Worm (Caenorhabditis elegans) whole organism, early embryonic: ENCODE results near the gene W07A12.4.

ENCODE experiments used
- ama-1 ChIP-seq: fragments of 150-350 bp; optimal IDR thresholded peaks from 2 replicates; lab custom pipeline; 2014
- ceh-36 ChIP-seq: sonication (generic microtip); optimal IDR thresholded peaks from 2 replicates; lab custom pipeline; 2016; ENCODE audit warnings: missing genetic modification characterization, inconsistent platforms, missing compliant biosample characterization
- flt-1 ChIP-seq: fragments of 200-800 bp; sonication (Bioruptor generic); IDR thresholded peaks from 2 replicates; pipeline ENCODE4 v1.3.6; 2022; ENCODE audit warnings: missing genetic modification characterization, missing compliant biosample characterization
- sea-1 ChIP-seq: fragments of 200-800 bp; sonication (Bioruptor generic); conservative IDR thresholded peaks from 2 replicates; pipeline ENCODE4 v1.3.6; 2022; ENCODE audit warnings: missing genetic modification characterization, missing compliant biosample characterization

DNA sequence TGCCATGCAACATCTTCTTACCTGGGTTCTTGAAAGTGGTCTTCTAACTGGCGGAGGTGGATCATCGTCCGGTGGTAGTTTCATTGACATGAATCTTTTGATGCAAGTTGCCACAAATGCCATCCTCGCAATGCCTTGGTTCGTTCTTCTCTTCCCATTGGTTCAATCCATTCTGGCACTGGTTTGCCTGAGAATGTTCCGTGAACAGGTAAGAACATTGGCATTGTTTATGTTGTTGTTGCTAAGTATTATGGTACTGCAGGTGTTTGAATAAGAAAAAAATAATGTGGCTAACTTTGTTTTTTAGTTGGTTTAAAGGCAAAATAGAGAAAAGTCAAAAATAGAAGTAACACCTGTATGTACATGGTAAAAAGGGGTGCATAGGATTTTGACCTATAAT, 2.3 kb upstream of the W07A12.4 start:
- TF ChIP-seq flt-1 (no peak), ama-1 (lab: Kevin White, UChicago) (no peak), sea-1 (GFP tag; lab: Robert Waterston, UW) (no peak), ceh-36 (no peak)
